Worm (Caenorhabditis elegans) whole organism, L4 larva: ENCODE data around the gene gtf-2E2.
"Not testable (repeated sequence)": the region's sequence is repeated elsewhere in the genome, so short reads cannot be mapped to it uniquely, and the experiment has no call there.

Source experiments
- F37D6.2 ChIP-seq: sonication (generic microtip); optimal IDR thresholded peaks from 2 replicates; lab custom pipeline; 2016; ENCODE audit warnings: mild to moderate bottlenecking, missing genetic modification characterization, missing compliant biosample characterization
- Y105C5A.15 ChIP-seq: fragments of 200-800 bp; sonication (Bioruptor generic); IDR thresholded peaks from 2 replicates; pipeline ENCODE4 v1.3.6; 2022; ENCODE audit warnings: missing genetic modification characterization, missing compliant biosample characterization
- Y75B8A.6 ChIP-seq: fragments of 200-800 bp; sonication (Bioruptor generic); IDR thresholded peaks from 2 replicates; pipeline ENCODE4 v1.3.6; 2022; ENCODE audit warnings: missing genetic modification reagents, missing genetic modification characterization, missing compliant biosample characterization
- ZK337.2 ChIP-seq: fragments of 200-800 bp; sonication (Bioruptor generic); IDR thresholded peaks from 2 replicates; pipeline ENCODE4 v1.3.6; 2022; ENCODE audit warnings: missing genetic modification reagents, missing genetic modification characterization, missing compliant biosample characterization
- aha-1 ChIP-seq: fragments of 150-350 bp; peaks from one replicate; lab custom pipeline; 2014; ENCODE audit warnings: missing biosample characterization, missing genetic modification characterization
- arid-1 ChIP-seq: fragments of 200-800 bp; sonication (Bioruptor generic); conservative IDR thresholded peaks from 2 replicates; pipeline ENCODE4 v1.3.6; 2022; ENCODE audit warnings: missing genetic modification reagents, missing genetic modification characterization, missing compliant biosample characterization
- ceh-20 ChIP-seq: fragments of 200-800 bp; sonication (Bioruptor generic); IDR thresholded peaks from 2 replicates; pipeline ENCODE4 v1.3.6; 2022; ENCODE audit warnings: missing genetic modification reagents, missing genetic modification characterization, missing compliant biosample characterization
- ces-1 ChIP-seq: fragments of 150-350 bp; sonication (generic microtip); optimal IDR thresholded peaks from 4 replicates; lab custom pipeline; 2014; ENCODE audit warnings: missing biosample characterization, missing genetic modification reagents, missing genetic modification characterization
- ctbp-1 ChIP-seq: fragments of 200-800 bp; sonication (Bioruptor generic); IDR thresholded peaks from 2 replicates; pipeline ENCODE4 v1.3.6; 2022; ENCODE audit warnings: missing genetic modification reagents, missing genetic modification characterization, missing compliant biosample characterization
- daf-12 ChIP-seq: fragments of 150-350 bp; optimal IDR thresholded peaks from 2 replicates; lab custom pipeline; 2014; ENCODE audit warnings: missing biosample characterization, missing genetic modification reagents, missing genetic modification characterization
- daf-16 ChIP-seq, 3 experiments: sonication (generic microtip); optimal IDR thresholded peaks; 2 replicates each; lab custom pipeline; 2016 to 2017; ENCODE audit warnings: missing genetic modification characterization in 3 of 3, missing genetic modification reagents in 3 of 3, mild to moderate bottlenecking in 2 of 3, missing compliant biosample characterization in 2 of 3, missing biosample characterization in 1 of 3, moderate library complexity in 1 of 3
- dmd-6 ChIP-seq: fragments of 200-800 bp; sonication (Bioruptor generic); IDR thresholded peaks from 2 replicates; pipeline ENCODE4 v1.3.6; 2022; ENCODE audit warnings: missing genetic modification reagents, missing genetic modification characterization, missing compliant biosample characterization
- dmd-9 ChIP-seq: fragments of 200-800 bp; sonication (Bioruptor generic); IDR thresholded peaks from 2 replicates; pipeline ENCODE4 v1.3.6; 2022; ENCODE audit warnings: missing genetic modification reagents, missing genetic modification characterization, missing compliant biosample characterization
- dpl-1 ChIP-seq: fragments of 150-350 bp; optimal IDR thresholded peaks from 2 replicates; lab custom pipeline; 2014; ENCODE audit warnings: missing biosample characterization, missing genetic modification reagents, missing genetic modification characterization
- egl-43 ChIP-seq: fragments of 200-800 bp; sonication (Bioruptor generic); IDR thresholded peaks from 2 replicates; pipeline ENCODE4 v1.3.6; 2022; ENCODE audit warnings: missing genetic modification reagents, missing genetic modification characterization, missing compliant biosample characterization
- fkh-10 ChIP-seq: fragments of 150-350 bp; optimal IDR thresholded peaks from 2 replicates; lab custom pipeline; 2014; ENCODE audit warnings: missing biosample characterization, missing genetic modification reagents, missing genetic modification characterization
- hmg-1.1 ChIP-seq: fragments of 200-800 bp; sonication (Bioruptor generic); IDR thresholded peaks from 2 replicates; pipeline ENCODE4 v1.3.6; 2022; ENCODE audit warnings: missing genetic modification reagents, missing genetic modification characterization, missing compliant biosample characterization
- lim-7 ChIP-seq: fragments of 200-800 bp; sonication (Bioruptor generic); IDR thresholded peaks from 2 replicates; pipeline ENCODE4 v1.3.6; 2022; ENCODE audit warnings: missing genetic modification characterization, missing compliant biosample characterization
- lin-13 ChIP-seq: fragments of 150-350 bp; optimal IDR thresholded peaks from 2 replicates; lab custom pipeline; 2014; ENCODE audit warnings: missing biosample characterization, missing genetic modification reagents, missing genetic modification characterization
- lin-15B ChIP-seq: fragments of 150-350 bp; sonication (generic microtip); optimal IDR thresholded peaks from 3 replicates; lab custom pipeline; 2014; ENCODE audit warnings: missing biosample characterization, missing genetic modification characterization
- lin-29 ChIP-seq: fragments of 200-800 bp; sonication (Bioruptor generic); IDR thresholded peaks from 2 replicates; pipeline ENCODE4 v1.3.6; 2022; ENCODE audit warnings: missing genetic modification reagents, missing genetic modification characterization, missing compliant biosample characterization
- lsy-2 ChIP-seq, 2 experiments: fragments of 150-350 bp in 1 of 2; sonication (generic microtip) in 1 of 2; optimal IDR thresholded peaks; 2 replicates each; lab custom pipeline; 2014 to 2017; ENCODE audit warnings: missing biosample characterization in 2 of 2, missing genetic modification characterization in 2 of 2
- madf-5 ChIP-seq, 2 experiments: fragments of 200-800 bp; sonication (Bioruptor generic); IDR thresholded peaks; 2 replicates each; pipeline ENCODE4 v1.3.6; 2022; ENCODE audit warnings: missing compliant biosample characterization in 2 of 2, missing genetic modification characterization in 2 of 2
- madf-9 ChIP-seq: fragments of 200-800 bp; sonication (Bioruptor generic); conservative IDR thresholded peaks from 2 replicates; pipeline ENCODE4 v1.3.6; 2022; ENCODE audit warnings: missing genetic modification reagents, missing genetic modification characterization, missing compliant biosample characterization
- mdl-1 ChIP-seq, 2 experiments: fragments of 150-350 bp in 1 of 2; sonication (generic microtip) in 1 of 2; optimal IDR thresholded peaks; 2 replicates each; lab custom pipeline; 2014 to 2017; ENCODE audit warnings: missing biosample characterization in 2 of 2, missing genetic modification characterization in 2 of 2
- mes-2 ChIP-seq: sonication (generic microtip); optimal IDR thresholded peaks from 2 replicates; lab custom pipeline; 2016; ENCODE audit warnings: missing genotype, mild to moderate bottlenecking, missing genetic modification characterization, missing compliant biosample characterization; ENCODE audit not compliant: poor library complexity, severe bottlenecking
- nhr-10 ChIP-seq: fragments of 150-350 bp; optimal IDR thresholded peaks from 2 replicates; lab custom pipeline; 2014; ENCODE audit warnings: missing biosample characterization, missing genetic modification characterization
- nhr-42 ChIP-seq: fragments of 200-800 bp; sonication (Bioruptor generic); IDR thresholded peaks from 2 replicates; pipeline ENCODE4 v1.3.6; 2022; ENCODE audit warnings: missing genetic modification characterization, missing compliant biosample characterization
- php-3 ChIP-seq: fragments of 200-800 bp; sonication (Bioruptor generic); IDR thresholded peaks from 2 replicates; pipeline ENCODE4 v1.3.6; 2022; ENCODE audit warnings: missing genetic modification reagents, missing genetic modification characterization, missing compliant biosample characterization
- rbr-2 ChIP-seq: sonication (generic microtip); optimal IDR thresholded peaks from 2 replicates; lab custom pipeline; 2016; ENCODE audit warnings: missing genotype, missing genetic modification characterization, missing compliant biosample characterization
- saeg-2 ChIP-seq: fragments of 200-800 bp; sonication (Bioruptor generic); IDR thresholded peaks from 2 replicates; pipeline ENCODE4 v1.3.6; 2022; ENCODE audit warnings: missing genetic modification reagents, missing genetic modification characterization, missing compliant biosample characterization
- sdz-12 ChIP-seq: fragments of 200-800 bp; sonication (Bioruptor generic); optimal IDR thresholded peaks from 2 replicates; lab custom pipeline; 2018; ENCODE audit warnings: mild to moderate bottlenecking, missing genetic modification characterization, missing compliant biosample characterization
- set-16 ChIP-seq: fragments of 200-800 bp; sonication (Bioruptor generic); IDR thresholded peaks from 2 replicates; pipeline ENCODE4 v1.3.6; 2022; ENCODE audit warnings: missing genetic modification reagents, missing genetic modification characterization, missing compliant biosample characterization
- snpc-1.2 ChIP-seq: fragments of 200-800 bp; sonication (Bioruptor generic); IDR thresholded peaks from 2 replicates; pipeline ENCODE4 v1.3.6; 2022; ENCODE audit warnings: missing genetic modification reagents, missing genetic modification characterization, missing compliant biosample characterization
- snpc-4 ChIP-seq: fragments of 150-350 bp; optimal IDR thresholded peaks from 2 replicates; lab custom pipeline; 2014; ENCODE audit warnings: missing biosample characterization, missing genetic modification characterization
- spr-1 ChIP-seq: sonication (generic microtip); optimal IDR thresholded peaks from 2 replicates; lab custom pipeline; 2016; ENCODE audit warnings: mild to moderate bottlenecking, missing genetic modification characterization, missing compliant biosample characterization
- tra-1 ChIP-seq: fragments of 200-800 bp; sonication (Bioruptor generic); IDR thresholded peaks from 2 replicates; pipeline ENCODE4 v1.3.6; 2022; ENCODE audit warnings: missing genetic modification reagents, missing genetic modification characterization, missing compliant biosample characterization
- unc-130 ChIP-seq: sonication (generic microtip); optimal IDR thresholded peaks from 2 replicates; lab custom pipeline; 2016; ENCODE audit warnings: missing genetic modification reagents, missing genetic modification characterization, missing compliant biosample characterization
- unc-39 ChIP-seq: sonication (generic microtip); optimal IDR thresholded peaks from 2 replicates; lab custom pipeline; 2017; ENCODE audit warnings: missing biosample characterization, missing genetic modification characterization
- unc-62 ChIP-seq, 3 experiments: fragments of 150-350 bp in 1 of 3; sonication (generic microtip); optimal IDR thresholded peaks in 2 of 3; peaks in 1 of 3; 1 replicate in 1 of 3; 2 replicates in 2 of 3; lab custom pipeline; 2014 to 2017; ENCODE audit warnings: missing biosample characterization in 3 of 3, missing genetic modification characterization in 3 of 3, missing genetic modification reagents in 3 of 3, missing genotype in 1 of 3
- zfp-3 ChIP-seq: fragments of 200-800 bp; sonication (Bioruptor generic); conservative IDR thresholded peaks from 2 replicates; pipeline ENCODE4 v1.3.6; 2022; ENCODE audit warnings: missing genetic modification reagents, missing genetic modification characterization, missing compliant biosample characterization
- ztf-11 ChIP-seq: fragments of 150-350 bp; optimal IDR thresholded peaks from 2 replicates; lab custom pipeline; 2014; ENCODE audit warnings: missing biosample characterization, missing genetic modification characterization

gtf-2E2 gene

DNA sequence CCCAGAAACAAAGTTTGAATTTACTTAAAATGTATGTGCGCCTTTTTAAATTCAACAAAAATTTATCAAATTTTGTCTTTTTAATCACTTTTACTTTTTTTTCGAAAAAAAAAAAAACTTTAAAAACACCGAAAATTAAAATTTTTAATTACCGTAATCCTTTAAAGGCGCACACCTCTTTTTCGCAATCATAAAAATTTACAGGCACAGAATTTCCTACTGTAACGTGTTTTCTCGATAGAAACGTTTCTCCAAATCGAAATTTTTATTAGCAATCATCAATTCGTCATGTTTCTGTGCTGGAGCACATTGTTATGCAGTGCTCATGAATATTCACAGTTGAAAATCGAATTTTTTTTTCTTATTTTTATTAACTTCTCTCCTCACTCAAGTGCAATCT lies 5.8 kb downstream of the gtf-2E2 start:
- TF ChIP-seq daf-12 (no peak), aha-1 (tag; lab: Kevin White, UChicago) (peak; percentile 63)

ce11 chrII:11535924-11536323 lies 6.4 kb downstream of the gtf-2E2 start:
- TF ChIP-seq ZK337.2 (no peak), unc-39 (tag; lab: Kevin White, UChicago) (no peak), lin-29 (GFP tag; lab: Robert Waterston, UW) (no peak), snpc-4 (tag; lab: Kevin White, UChicago) (no peak), saeg-2 (no peak), nhr-10 (tag; lab: Kevin White, UChicago) (no peak), sdz-12 (GFP tag; lab: Kevin White, UChicago) (no peak)

ce11 chrII:11535429-11535828 lies 6.9 kb downstream of the gtf-2E2 start:
- peak in 1 of 2 experiments; percentile 26 for TF ChIP-seq unc-62 (GFP tag; optimal IDR thresholded peaks at IDR 0.05 in 1 of 2; lab: Kevin White, UChicago)
- TF ChIP-seq unc-62 (tag; optimal IDR thresholded peaks at IDR 0.05; lab: Kevin White, UChicago) = no peak
- no peak for TF ChIP-seq unc-130 (GFP tag; lab: Kevin White, UChicago)
- TF ChIP-seq madf-9 (GFP tag; lab: Robert Waterston, UW) = no peak
- TF ChIP-seq aha-1 (tag; lab: Kevin White, UChicago) = peak; percentile 58
- TF ChIP-seq ztf-11 (tag; lab: Kevin White, UChicago) = no peak
- no peak for TF ChIP-seq zfp-3 (GFP tag; lab: Robert Waterston, UW)

DNA sequence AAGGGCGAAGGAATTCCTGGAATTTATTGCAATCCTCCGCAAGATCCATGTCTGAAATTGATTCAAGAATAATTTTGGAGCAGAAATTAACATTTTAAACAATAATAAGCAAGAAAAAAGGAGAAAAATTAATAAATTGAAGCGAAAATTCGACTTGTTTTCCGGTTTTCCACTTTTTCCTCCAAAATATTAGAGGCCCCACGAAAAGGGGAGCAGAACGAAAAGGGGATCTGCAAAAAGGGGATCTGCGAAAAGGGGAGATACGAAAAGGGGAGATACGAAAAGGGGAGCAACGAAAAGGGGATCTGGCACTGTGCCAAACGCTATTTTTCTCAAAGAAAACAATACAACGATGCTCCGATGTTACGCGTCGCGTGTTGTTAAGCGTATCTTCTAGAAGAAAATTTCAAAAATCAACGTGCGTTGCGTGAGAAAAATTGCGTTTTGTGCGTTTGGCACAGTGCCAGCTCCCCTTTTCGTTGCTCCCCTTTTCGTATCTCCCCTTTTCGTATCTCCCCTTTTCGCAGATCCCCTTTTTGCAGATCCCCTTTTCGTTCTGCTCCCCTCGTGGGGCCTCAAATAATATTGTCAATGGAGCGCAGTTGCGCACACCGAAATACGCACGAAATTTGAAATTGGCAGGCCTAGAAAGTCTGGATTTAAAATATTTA lies 7.7 kb downstream of the gtf-2E2 start, which contains the start of gene Y62F5A.12:
Y62F5A.12 (minus strand) TSS at position 51 of the 671 bp plus-strand sequence.
- TF ChIP-seq hmg-1.1 (GFP tag; lab: Robert Waterston, UW) (peak; percentile 93), set-16 (GFP tag; lab: Robert Waterston, UW) (peak; percentile 67), nhr-42 (GFP tag; lab: Robert Waterston, UW) (peak; percentile 94; the same call in 1 of the 2 replicates), ceh-20 (peak; percentile 95), snpc-1.2 (peak; percentile 82), php-3 (GFP tag; lab: Robert Waterston, UW) (peak; percentile 77), arid-1 (GFP tag; lab: Robert Waterston, UW) (peak; percentile 93), aha-1 (tag; lab: Kevin White, UChicago) (peak; percentile 99), F37D6.2 (tag; lab: Kevin White, UChicago) (peak; percentile 79), daf-16 (GFP tag; optimal IDR thresholded peaks at IDR 0.05; lab: Kevin White, UChicago) (peak in 1 of 2 experiments; percentile 68), dmd-6 (GFP tag; lab: Robert Waterston, UW) (peak; percentile 88), lsy-2 (tag; optimal IDR thresholded peaks at IDR 0.05; lab: Kevin White, UChicago) (peak; percentile 71 to 82), spr-1 (tag; lab: Kevin White, UChicago) (peak; percentile 66), fkh-10 (GFP tag; lab: Kevin White, UChicago) (peak; percentile 51), dpl-1 (peak; percentile 77), rbr-2 (peak; percentile 89), ctbp-1 (peak; percentile 94), unc-130 (GFP tag; lab: Kevin White, UChicago) (peak; percentile 84), lim-7 (GFP tag; lab: Robert Waterston, UW) (peak; percentile 82), zfp-3 (GFP tag; lab: Robert Waterston, UW) (peak; percentile 92), dmd-9 (peak; percentile 98), tra-1 (GFP tag; lab: Robert Waterston, UW) (peak; percentile 95), mdl-1 (tag; optimal IDR thresholded peaks at IDR 0.05; lab: Kevin White, UChicago) (peak; percentile 32 to 38), egl-43 (GFP tag; lab: Robert Waterston, UW) (peak; percentile 93), lin-15B (tag; lab: Kevin White, UChicago) (peak; percentile 39), sdz-12 (GFP tag; lab: Kevin White, UChicago) (peak; percentile 60), Y75B8A.6 (GFP tag; lab: Robert Waterston, UW) (0 out of 2 replicates have a peak, but pooled peaks have one; percentile 80), ces-1 (GFP tag; lab: Kevin White, UChicago) (peak; percentile 27), lin-13 (GFP tag; lab: Kevin White, UChicago) (peak; percentile 69), Y105C5A.15 (GFP tag; lab: Robert Waterston, UW) (peak; percentile 70; the same call in 1 of the 2 replicates), madf-5 (GFP tag; IDR thresholded peaks at IDR 0.05; lab: Robert Waterston, UW) (peak; percentile 91 to 97), mes-2 (tag; lab: Kevin White, UChicago) (peak; percentile 99)
- not testable (repeated sequence) for TF ChIP-seq daf-16 (tag; optimal IDR thresholded peaks at IDR 0.05; lab: Kevin White, UChicago)
